Worm (Caenorhabditis elegans): Measurements from ENCODE around the gene pmp-2.

The pmp-2 gene

ce11 chrII:6840663-6841062, 46.9 kb downstream of the pmp-2 start:
- TF ChIP-seq pha-4 (GFP tag; IDR thresholded peaks at IDR 0.05) (no peak), pha-4 (tag; optimal IDR thresholded peaks at IDR 0.05) (peak; percentile 13), unc-62 (GFP tag; optimal IDR thresholded peaks at IDR 0.05 in 1 of 2) (peak in 1 of 2 experiments; percentile 93), unc-62 (tag; optimal IDR thresholded peaks at IDR 0.05) (no peak), lin-15B (tag; optimal IDR thresholded peaks at IDR 0.05) (no peak)

DNA sequence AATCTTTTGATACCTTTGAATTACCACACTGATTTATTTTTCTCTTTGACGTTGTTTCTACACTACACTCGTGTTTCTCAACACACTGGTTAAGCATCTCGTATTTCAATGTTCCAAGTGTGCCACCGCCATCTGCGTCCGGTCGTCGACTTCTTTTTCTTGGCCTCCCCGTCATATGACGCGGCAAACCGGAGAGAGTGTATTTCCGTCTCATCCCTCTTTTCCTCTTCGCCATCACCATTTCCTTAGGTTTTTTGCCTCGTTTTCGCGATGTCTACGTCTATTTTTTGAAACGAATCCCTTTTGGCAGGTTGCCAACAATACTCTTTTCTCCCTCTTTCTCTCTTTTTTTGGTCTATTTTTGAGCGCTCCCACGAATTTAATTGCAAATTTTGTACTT, 48.6 kb downstream of the pmp-2 start:
- TF ChIP-seq nhr-76 (tag; optimal IDR thresholded peaks at IDR 0.05): no peak
- TF ChIP-seq unc-62 (GFP tag; optimal IDR thresholded peaks at IDR 0.05 in 1 of 2): peak in 1 of 2 experiments; percentile 48
- no peak for TF ChIP-seq unc-62 (tag; optimal IDR thresholded peaks at IDR 0.05)
- no peak for TF ChIP-seq mdt-29 (GFP tag; IDR thresholded peaks at IDR 0.05)
- 0 out of 2 replicates have a peak, but pooled peaks have one; percentile 46 for TF ChIP-seq madf-9 (GFP tag; conservative IDR thresholded peaks at IDR 0.05)
- TF ChIP-seq ceh-20 (GFP tag; IDR thresholded peaks at IDR 0.05): 0 out of 2 replicates have a peak, but pooled peaks have one; percentile 9
- TF ChIP-seq ztf-7 (tag; optimal IDR thresholded peaks at IDR 0.05): peak; percentile 70
- TF ChIP-seq hlh-30 (tag; optimal IDR thresholded peaks at IDR 0.05; ENCODE audit: insufficient read depth): peak; percentile 81
- no peak for TF ChIP-seq tag-97 (GFP tag; IDR thresholded peaks at IDR 0.05)
- no peak for TF ChIP-seq D1046.2 (GFP tag; IDR thresholded peaks at IDR 0.05)
- peak; percentile 27 for TF ChIP-seq hmg-1.1 (GFP tag; IDR thresholded peaks at IDR 0.05)
- TF ChIP-seq lin-13 (GFP tag; optimal IDR thresholded peaks at IDR 0.05): no peak
- TF ChIP-seq mes-2 (tag; optimal IDR thresholded peaks at IDR 0.05; ENCODE audit: poor library complexity, severe bottlenecking): peak; percentile 42
- TF ChIP-seq dpl-1 (GFP tag; optimal IDR thresholded peaks at IDR 0.05): no peak
- TF ChIP-seq zfp-2 (tag; optimal IDR thresholded peaks at IDR 0.05): no peak
- TF ChIP-seq T26A8.4 (GFP tag; IDR thresholded peaks at IDR 0.05): 0 out of 2 replicates have a peak, but pooled peaks have one; percentile 10
- peak; percentile 57 for TF ChIP-seq hlh-11 (tag; optimal IDR thresholded peaks at IDR 0.05)
- TF ChIP-seq lsy-2 (tag; optimal IDR thresholded peaks at IDR 0.05): peak in 1 of 2 experiments; percentile 49
- TF ChIP-seq mep-1 (tag; optimal IDR thresholded peaks at IDR 0.05): peak; percentile 41
- no peak for TF ChIP-seq pha-4 (GFP tag; IDR thresholded peaks at IDR 0.05)
- no peak for TF ChIP-seq pha-4 (tag; optimal IDR thresholded peaks at IDR 0.05)
- peak; percentile 63; the same call in 1 of the 2 replicates for TF ChIP-seq ctbp-1 (GFP tag; IDR thresholded peaks at IDR 0.05)
- peak; percentile 8 for TF ChIP-seq nhr-28 (tag; optimal IDR thresholded peaks at IDR 0.05)
- TF ChIP-seq set-16 (GFP tag; IDR thresholded peaks at IDR 0.05): 0 out of 2 replicates have a peak, but pooled peaks have one; percentile 3
- no peak for TF ChIP-seq daf-8 (GFP tag; IDR thresholded peaks at IDR 0.05)
- no peak for TF ChIP-seq Y48G9A.11 (GFP tag; IDR thresholded peaks at IDR 0.05)
- peak; percentile 99 for TF ChIP-seq aha-1 (tag)
- peak; percentile 55 for TF ChIP-seq dmd-6 (GFP tag; IDR thresholded peaks at IDR 0.05)
- no peak for TF ChIP-seq zfp-3 (GFP tag; conservative IDR thresholded peaks at IDR 0.05)
- peak; percentile 71 for TF ChIP-seq egl-27 (tag; optimal IDR thresholded peaks at IDR 0.05)
- no peak for TF ChIP-seq ceh-82 (tag; optimal IDR thresholded peaks at IDR 0.05)
- peak in 1 of 2 experiments; percentile 27 for TF ChIP-seq hif-1 (tag; optimal IDR thresholded peaks at IDR 0.05)
- no peak for TF ChIP-seq arid-1 (GFP tag; conservative IDR thresholded peaks at IDR 0.05)
- TF ChIP-seq sdz-12 (GFP tag; optimal IDR thresholded peaks at IDR 0.05): no peak
- no peak for TF ChIP-seq mdl-1 (tag; optimal IDR thresholded peaks at IDR 0.05)
- TF ChIP-seq dmd-9 (GFP tag; IDR thresholded peaks at IDR 0.05): no peak
- 0 out of 2 replicates have a peak, but pooled peaks have one; percentile 52 for TF ChIP-seq tra-1 (GFP tag; IDR thresholded peaks at IDR 0.05)
- TF ChIP-seq dve-1 (tag; optimal IDR thresholded peaks at IDR 0.05; ENCODE audit: insufficient read depth): peak; percentile 40
- no peak for TF ChIP-seq madf-5 (GFP tag; IDR thresholded peaks at IDR 0.05)
- peak; percentile 40 for TF ChIP-seq nhr-11 (tag; optimal IDR thresholded peaks at IDR 0.05)

All from whole organism, L4 larva.